Worm (Caenorhabditis elegans): Measurements from ENCODE around the gene F48E8.3.

- TF ChIP-seq R02D3.7 (tag; optimal IDR thresholded peaks at IDR 0.05) (no peak), ztf-4 (tag; optimal IDR thresholded peaks at IDR 0.05) (no peak), skn-1 (tag; optimal IDR thresholded peaks at IDR 0.05) (no peak), nhr-12 (tag; optimal IDR thresholded peaks at IDR 0.05) (no peak), ceh-16 (tag; optimal IDR thresholded peaks at IDR 0.05) (no peak), nhr-11 (tag; optimal IDR thresholded peaks at IDR 0.05) (no peak), elt-3 (tag; optimal IDR thresholded peaks at IDR 0.05) (no peak), nhr-10 (tag; optimal IDR thresholded peaks at IDR 0.05) (no peak), egl-27 (tag; optimal IDR thresholded peaks at IDR 0.05) (no peak), snpc-4 (tag; optimal IDR thresholded peaks at IDR 0.05) (no peak), ceh-82 (tag; optimal IDR thresholded peaks at IDR 0.05) (no peak), lsy-2 (tag; optimal IDR thresholded peaks at IDR 0.05) (no peak), lin-13 (GFP tag; optimal IDR thresholded peaks at IDR 0.05) (no peak), nhr-25 (tag; optimal IDR thresholded peaks at IDR 0.05) (no peak)
Observed at ce11 chrIII:5506936-5507335, 45.8 kb downstream of the F48E8.3 start.
